Fruit fly (Drosophila melanogaster): ENCODE measurements around the gene Cad96Ca.

- TF ChIP-seq Pif1A (GFP tag; optimal IDR thresholded peaks at IDR 0.05): no peak
- no peak for TF ChIP-seq CG9948 (tag; optimal IDR thresholded peaks at IDR 0.05)
- TF ChIP-seq CG8159 (tag; optimal IDR thresholded peaks at IDR 0.05): peak; percentile 33
- no peak for TF ChIP-seq D1 (tag; optimal IDR thresholded peaks at IDR 0.05)
- no peak for TF ChIP-seq EcR (GFP tag; optimal IDR thresholded peaks at IDR 0.05)
- no peak for TF ChIP-seq CG13204 (GFP tag; optimal IDR thresholded peaks at IDR 0.05)
- TF ChIP-seq CG32121 (GFP tag; IDR thresholded peaks at IDR 0.05): no peak
- TF ChIP-seq fd96Ca (GFP tag; IDR thresholded peaks at IDR 0.05): no peak
- no peak for TF ChIP-seq CG17806 (tag; optimal IDR thresholded peaks at IDR 0.05)
- no peak for TF ChIP-seq Pif1B (GFP tag; optimal IDR thresholded peaks at IDR 0.05)
- no peak for TF ChIP-seq CG12605 (GFP tag; IDR thresholded peaks at IDR 0.05)
- TF ChIP-seq CG10348 (GFP tag; IDR thresholded peaks at IDR 0.05): no peak
- no peak for TF ChIP-seq CG4496 (GFP tag; IDR thresholded peaks at IDR 0.05)
- no peak for TF ChIP-seq gl (tag; optimal IDR thresholded peaks at IDR 0.05)
These were observed 55.7 kb downstream of the Cad96Ca start for dm6 chr3R:25152342-25152741.

All from whole organism, pupa.